Fruit fly (Drosophila melanogaster) whole organism, embryonic: ENCODE data around the gene Plod.

Source experiments
- Antp ChIP-seq: fragments of 200-800 bp; sonication (Bioruptor generic); optimal IDR thresholded peaks from 3 replicates; lab custom pipeline; 2016; ENCODE audit warnings: missing biosample characterization, missing genetic modification characterization
- BEAF-32 ChIP-seq: fragments of 200-800 bp; sonication (Bioruptor generic); optimal IDR thresholded peaks from 3 replicates; lab custom pipeline; 2017; ENCODE audit warnings: missing biosample characterization, missing genetic modification characterization, mild to moderate bottlenecking, moderate library complexity, missing genetic modification reagents
- CG11723 ChIP-seq: fragments of 200-800 bp; sonication (Bioruptor generic); optimal IDR thresholded peaks from 2 replicates; lab custom pipeline; 2017; ENCODE audit warnings: missing biosample characterization, mild to moderate bottlenecking, missing genetic modification characterization
- CG12219 ChIP-seq: fragments of 200-800 bp; sonication (Bioruptor generic); optimal IDR thresholded peaks from 3 replicates; lab custom pipeline; 2018; ENCODE audit warnings: missing biosample characterization, mild to moderate bottlenecking, missing genetic modification characterization
- CG12659 ChIP-seq: fragments of 200-800 bp; sonication (Bioruptor generic); optimal IDR thresholded peaks from 3 replicates; lab custom pipeline; 2017; ENCODE audit warnings: mild to moderate bottlenecking, missing biosample characterization, missing genetic modification reagents, missing genetic modification characterization
- CG13287 ChIP-seq: fragments of 200-800 bp; sonication (Bioruptor generic); IDR thresholded peaks from 2 replicates; pipeline ENCODE4 v1.3.6; 2022; ENCODE audit warnings: missing biosample characterization, missing genetic modification characterization; ENCODE audit not compliant: partially characterized antibody
- CG15269 ChIP-seq: fragments of 200-800 bp; sonication (Bioruptor generic); optimal IDR thresholded peaks from 2 replicates; lab custom pipeline; 2018; ENCODE audit warnings: missing biosample characterization, mild to moderate bottlenecking, missing genetic modification characterization, moderate library complexity
- CG15696 ChIP-seq: fragments of 200-800 bp; sonication (Bioruptor generic); optimal IDR thresholded peaks from 2 replicates; lab custom pipeline; 2019; ENCODE audit warnings: missing biosample characterization, mild to moderate bottlenecking, missing genetic modification characterization, moderate library complexity
- CG17802 ChIP-seq: fragments of 200-800 bp; sonication (Bioruptor generic); optimal IDR thresholded peaks from 2 replicates; lab custom pipeline; 2018; ENCODE audit warnings: missing biosample characterization, mild to moderate bottlenecking, missing genetic modification characterization, moderate library complexity
- CG3838 ChIP-seq: fragments of 200-800 bp; sonication (Bioruptor generic); optimal IDR thresholded peaks from 3 replicates; lab custom pipeline; 2016; ENCODE audit warnings: missing biosample characterization, missing genetic modification characterization
- CG4730 ChIP-seq: fragments of 200-800 bp; sonication (Bioruptor generic); IDR thresholded peaks from 2 replicates; pipeline ENCODE4 v1.3.6; 2022; ENCODE audit warnings: missing biosample characterization, missing genetic modification characterization
- CG5180 ChIP-seq: fragments of 200-800 bp; sonication (Bioruptor generic); optimal IDR thresholded peaks from 3 replicates; lab custom pipeline; 2017; ENCODE audit warnings: missing biosample characterization, missing genetic modification characterization, mild to moderate bottlenecking, moderate library complexity, missing genetic modification reagents
- CG6654 ChIP-seq: fragments of 200-800 bp; sonication (Bioruptor generic); optimal IDR thresholded peaks from 2 replicates; lab custom pipeline; 2017; ENCODE audit warnings: missing biosample characterization, mild to moderate bottlenecking, missing genetic modification characterization
- CG7357 ChIP-seq: fragments of 200-800 bp; sonication (Bioruptor generic); IDR thresholded peaks from 3 replicates; pipeline ENCODE4 v1.3.6; 2022; ENCODE audit warnings: missing biosample characterization, missing genetic modification characterization
- CG7372 ChIP-seq: fragments of 200-800 bp; sonication (Bioruptor generic); IDR thresholded peaks from 2 replicates; pipeline ENCODE4 v1.3.6; 2022; ENCODE audit warnings: missing biosample characterization, missing genetic modification characterization
- CG7745 ChIP-seq: fragments of 200-800 bp; sonication (Bioruptor generic); optimal IDR thresholded peaks from 2 replicates; lab custom pipeline; 2018; ENCODE audit warnings: missing biosample characterization, mild to moderate bottlenecking, missing genetic modification characterization, moderate library complexity
- CG7963 ChIP-seq: fragments of 200-800 bp; sonication (Bioruptor generic); IDR thresholded peaks from 3 replicates; pipeline ENCODE4 v1.3.6; 2022; ENCODE audit warnings: missing biosample characterization, missing genetic modification characterization; ENCODE audit not compliant: partially characterized antibody
- CG8478 ChIP-seq: fragments of >200 bp; optimal IDR thresholded peaks from 2 replicates; lab custom pipeline; 2018
- CG8924 ChIP-seq: fragments of 200-800 bp; optimal IDR thresholded peaks from 3 replicates; lab custom pipeline; 2019; ENCODE audit warnings: missing biosample characterization, mild to moderate bottlenecking, missing genetic modification characterization, moderate library complexity
- CG9609 ChIP-seq: fragments of 200-800 bp; sonication (Bioruptor generic); optimal IDR thresholded peaks from 3 replicates; lab custom pipeline; 2016; ENCODE audit warnings: missing biosample characterization, missing genetic modification characterization
- CG9797 ChIP-seq: fragments of 200-800 bp; sonication (Bioruptor generic); optimal IDR thresholded peaks from 3 replicates; lab custom pipeline; 2018; ENCODE audit warnings: missing biosample characterization, mild to moderate bottlenecking, missing genetic modification characterization
- Dek ChIP-seq: fragments of 200-800 bp; sonication (Bioruptor generic); optimal IDR thresholded peaks from 3 replicates; lab custom pipeline; 2019; ENCODE audit warnings: missing biosample characterization, mild to moderate bottlenecking, missing genetic modification characterization, moderate library complexity
- Fer1 ChIP-seq: fragments of 200-800 bp; sonication (Bioruptor generic); optimal IDR thresholded peaks from 2 replicates; lab custom pipeline; 2017; ENCODE audit warnings: missing biosample characterization, mild to moderate bottlenecking, missing genetic modification characterization
- Hr78 ChIP-seq, 2 experiments: fragments of 200-800 bp in 1 of 2; fragments of >200 bp in 1 of 2; sonication (Bioruptor generic) in 1 of 2; optimal IDR thresholded peaks; 2 replicates each; lab custom pipeline; 2017 to 2019; ENCODE audit warnings: missing biosample characterization in 2 of 2, missing genetic modification characterization in 2 of 2, mild to moderate bottlenecking in 1 of 2, moderate library complexity in 1 of 2
- Lim3 ChIP-seq: fragments of 200-800 bp; sonication (Bioruptor generic); IDR thresholded peaks from 2 replicates; pipeline ENCODE4 v1.3.6; 2022; ENCODE audit warnings: missing biosample characterization, missing genetic modification characterization
- Oli ChIP-seq: fragments of 200-800 bp; sonication (Bioruptor generic); optimal IDR thresholded peaks from 2 replicates; lab custom pipeline; 2018; ENCODE audit warnings: missing biosample characterization, mild to moderate bottlenecking, missing genetic modification characterization, moderate library complexity
- Scr ChIP-seq: fragments of 200-800 bp; sonication (Bioruptor generic); IDR thresholded peaks from 2 replicates; pipeline ENCODE4 v1.3.6; 2022; ENCODE audit warnings: missing biosample characterization, missing genetic modification characterization; ENCODE audit not compliant: partially characterized antibody
- Sry-β ChIP-seq: fragments of 200-800 bp; sonication (Bioruptor generic); optimal IDR thresholded peaks from 2 replicates; lab custom pipeline; 2018; ENCODE audit warnings: missing biosample characterization, mild to moderate bottlenecking, missing genetic modification characterization, moderate library complexity
- ase ChIP-seq: fragments of 200-800 bp; sonication (Bioruptor generic); IDR thresholded peaks from 3 replicates; pipeline ENCODE4 v1.3.6; 2022; ENCODE audit warnings: missing biosample characterization, missing genetic modification characterization
- bsh ChIP-seq, 2 experiments: fragments of 200-800 bp; sonication (Bioruptor generic); optimal IDR thresholded peaks; 2 replicates each; lab custom pipeline; 2017 to 2018; ENCODE audit warnings: mild to moderate bottlenecking in 2 of 2, missing biosample characterization in 2 of 2, missing genetic modification characterization in 2 of 2, moderate library complexity in 1 of 2
- da ChIP-seq: fragments of 200-800 bp; sonication (Bioruptor generic); optimal IDR thresholded peaks from 2 replicates; lab custom pipeline; 2016; ENCODE audit warnings: missing biosample characterization, missing genetic modification characterization
- ewg ChIP-seq: fragments of 200-800 bp; sonication (Bioruptor generic); optimal IDR thresholded peaks from 3 replicates; lab custom pipeline; 2017; ENCODE audit warnings: mild to moderate bottlenecking, missing biosample characterization, missing genetic modification reagents, missing genetic modification characterization
- gem ChIP-seq: fragments of 200-800 bp; sonication (Bioruptor generic); optimal IDR thresholded peaks from 2 replicates; lab custom pipeline; 2019; ENCODE audit warnings: missing biosample characterization, mild to moderate bottlenecking, missing genetic modification characterization, moderate library complexity
- ken ChIP-seq: fragments of 200-800 bp; sonication (Bioruptor generic); IDR thresholded peaks from 3 replicates; pipeline ENCODE4 v1.3.6; 2022; ENCODE audit warnings: missing biosample characterization, missing genetic modification characterization
- lola ChIP-seq, 3 experiments: fragments of >200 bp in 2 of 3; fragments of 200-800 bp in 1 of 3; sonication (Bioruptor generic) in 1 of 3; optimal IDR thresholded peaks; 2 replicates each; lab custom pipeline; 2017 to 2019; ENCODE audit warnings: missing biosample characterization in 3 of 3, missing genetic modification characterization in 3 of 3, mild to moderate bottlenecking in 1 of 3, moderate library complexity in 1 of 3
- maf-S ChIP-seq: fragments of 200-800 bp; sonication (Bioruptor generic); optimal IDR thresholded peaks from 2 replicates; lab custom pipeline; 2016; ENCODE audit warnings: missing biosample characterization, missing genetic modification characterization
- nau ChIP-seq: fragments of 200-800 bp; sonication (Bioruptor generic); optimal IDR thresholded peaks from 3 replicates; lab custom pipeline; 2017; ENCODE audit warnings: missing biosample characterization, mild to moderate bottlenecking, missing genetic modification characterization, missing genetic modification reagents
- nerfin-2 ChIP-seq: fragments of 200-800 bp; sonication (Bioruptor generic); IDR thresholded peaks from 2 replicates; pipeline ENCODE4 v1.3.6; 2022; ENCODE audit warnings: missing biosample characterization, missing genetic modification characterization; ENCODE audit not compliant: partially characterized antibody
- prd ChIP-seq, 3 experiments: fragments of >200 bp in 2 of 3; fragments of 200-800 bp in 1 of 3; sonication (Bioruptor generic) in 1 of 3; optimal IDR thresholded peaks in 2 of 3; IDR thresholded peaks in 1 of 3; 2 replicates in 2 of 3; 3 replicates in 1 of 3; pipeline versions ENCODE4 v1.3.6 to Lab custom; 2017 to 2022; ENCODE audit warnings: missing biosample characterization in 1 of 3, missing genetic modification characterization in 1 of 3
- sc ChIP-seq, 3 experiments: fragments of >200 bp in 2 of 3; fragments of 200-800 bp in 1 of 3; sonication (Bioruptor generic) in 1 of 3; optimal IDR thresholded peaks; 2 replicates in 2 of 3; 3 replicates in 1 of 3; lab custom pipeline; 2017; ENCODE audit warnings: mild to moderate bottlenecking in 1 of 3, missing biosample characterization in 1 of 3, missing genetic modification characterization in 1 of 3, missing genetic modification reagents in 1 of 3
- schlank ChIP-seq: fragments of 200-800 bp; sonication (Bioruptor generic); optimal IDR thresholded peaks from 2 replicates; lab custom pipeline; 2018; ENCODE audit warnings: missing biosample characterization, mild to moderate bottlenecking, missing genetic modification characterization
- sna ChIP-seq: fragments of 200-800 bp; sonication (Bioruptor generic); IDR thresholded peaks from 2 replicates; pipeline ENCODE4 v1.3.6; 2022; ENCODE audit warnings: missing biosample characterization, missing genetic modification characterization; ENCODE audit not compliant: partially characterized antibody
- sqz ChIP-seq: fragments of 200-800 bp; sonication (Bioruptor generic); optimal IDR thresholded peaks from 3 replicates; lab custom pipeline; 2018; ENCODE audit warnings: missing biosample characterization, mild to moderate bottlenecking, missing genetic modification characterization
- tup ChIP-seq: fragments of 200-800 bp; sonication (Bioruptor generic); optimal IDR thresholded peaks from 2 replicates; lab custom pipeline; 2016; ENCODE audit warnings: missing biosample characterization, mild to moderate bottlenecking, missing genetic modification characterization, moderate library complexity
- usp ChIP-seq: fragments of >200 bp; optimal IDR thresholded peaks from 2 replicates; lab custom pipeline; 2017; ENCODE audit warnings: missing biosample characterization, missing genetic modification characterization
- z ChIP-seq: fragments of 200-800 bp; sonication (Bioruptor generic); IDR thresholded peaks from 3 replicates; pipeline ENCODE4 v1.3.6; 2022; ENCODE audit warnings: missing biosample characterization, missing genetic modification characterization

The Plod gene

DNA sequence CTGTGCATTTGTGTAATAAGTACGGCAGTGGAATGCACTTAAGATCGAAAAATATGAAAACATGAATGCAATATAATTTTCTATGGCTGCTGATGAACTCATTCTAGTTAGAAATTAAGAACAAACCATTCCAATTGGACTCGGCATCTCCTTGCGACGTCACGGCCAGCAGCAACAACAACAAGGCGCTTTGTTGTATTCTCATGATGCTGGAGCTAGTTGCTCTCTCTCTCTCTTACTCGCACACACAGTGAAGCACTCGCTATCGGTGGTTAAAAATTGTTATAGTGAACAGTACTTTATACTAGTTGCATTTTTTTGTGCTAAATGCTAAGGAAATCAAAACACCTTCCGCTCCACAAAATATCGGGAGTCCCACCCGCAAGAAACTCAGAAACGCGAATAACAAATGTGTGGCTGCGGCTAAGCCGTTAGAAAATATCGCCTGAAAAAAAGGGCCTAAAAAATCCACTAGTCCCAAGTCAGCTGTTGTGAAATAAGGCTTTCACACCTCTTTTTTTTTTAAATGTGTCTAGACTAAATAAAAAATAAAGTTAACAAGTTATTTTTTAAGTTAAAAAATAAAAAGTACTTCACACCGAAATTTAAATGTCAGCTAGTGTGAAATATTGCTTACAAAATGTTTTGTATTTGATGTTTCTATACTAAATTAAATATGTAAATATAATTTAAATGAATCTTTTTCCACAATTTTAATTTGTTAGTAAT, at the start of gene Plod (continued):
- TF ChIP-seq nau (GFP tag; lab: Kevin White, UChicago): no peak
- peak; percentile 30 for TF ChIP-seq Fer1 (GFP tag; lab: Kevin White, UChicago)
- TF ChIP-seq CG4730 (GFP tag; lab: Robert Waterston, UW): no peak
- TF ChIP-seq ken (GFP tag; lab: Robert Waterston, UW): no peak
- no peak for TF ChIP-seq CG7372
- no peak; the same call in none of the 2 replicates for TF ChIP-seq CG13287 (GFP tag; lab: Robert Waterston, UW)
- TF ChIP-seq sna (GFP tag; lab: Robert Waterston, UW): no peak
- TF ChIP-seq CG7963 (GFP tag; lab: Robert Waterston, UW): peak; percentile 17; the same call in 1 of the 3 replicates
- peak; percentile 83 for TF ChIP-seq CG17802 (tag; lab: Kevin White, UChicago)
- peak; percentile 73 for TF ChIP-seq gem (tag; lab: Kevin White, UChicago)
- TF ChIP-seq Antp (GFP tag; lab: Kevin White, UChicago): peak; percentile 1
- TF ChIP-seq usp (GFP tag; lab: Kevin White, UChicago): no peak
- TF ChIP-seq CG7745 (tag; lab: Kevin White, UChicago): no peak
- TF ChIP-seq nerfin-2 (GFP tag; lab: Robert Waterston, UW): no peak
- TF ChIP-seq CG9609 (GFP tag; lab: Kevin White, UChicago): no peak
- no peak for TF ChIP-seq Hr78 (GFP tag; optimal IDR thresholded peaks at IDR 0.05; lab: Kevin White, UChicago)
- TF ChIP-seq CG7357 (GFP tag; lab: Robert Waterston, UW): peak; percentile 94
- peak; percentile 56 for TF ChIP-seq BEAF-32
- TF ChIP-seq da (GFP tag; lab: Kevin White, UChicago): no peak
- peak in 1 of 2 experiments; percentile 65 for TF ChIP-seq bsh (GFP tag; optimal IDR thresholded peaks at IDR 0.05; lab: Kevin White, UChicago)
- no peak for TF ChIP-seq CG12219 (GFP tag; lab: Kevin White, UChicago)
- TF ChIP-seq sc (optimal IDR thresholded peaks at IDR 0.05; lab: Kevin White, UChicago): no peak
- no peak for TF ChIP-seq sc (GFP tag; optimal IDR thresholded peaks at IDR 0.05; lab: Kevin White, UChicago)
- TF ChIP-seq CG5180 (GFP tag; lab: Kevin White, UChicago): peak; percentile 41
- no peak for TF ChIP-seq Lim3 (GFP tag; lab: Robert Waterston, UW)
- peak; percentile 40 for TF ChIP-seq CG8924 (tag; lab: Kevin White, UChicago)
- TF ChIP-seq prd (optimal IDR thresholded peaks at IDR 0.05; lab: Kevin White, UChicago): no peak
- peak; percentile 55 for TF ChIP-seq prd (GFP tag; IDR thresholded peaks at IDR 0.05; lab: Robert Waterston, UW)
- peak; percentile 0 for TF ChIP-seq Oli (tag; lab: Kevin White, UChicago)
- no peak for TF ChIP-seq maf-S
- peak; percentile 21 for TF ChIP-seq schlank (tag; lab: Kevin White, UChicago)
- TF ChIP-seq CG6654 (GFP tag; lab: Kevin White, UChicago): no peak
- TF ChIP-seq CG8478 (lab: Kevin White, UChicago): no peak
- no peak for TF ChIP-seq ase (GFP tag; lab: Robert Waterston, UW)
- no peak for TF ChIP-seq tup (GFP tag; lab: Kevin White, UChicago)
- no peak for TF ChIP-seq Sry-β (GFP tag; lab: Kevin White, UChicago)
- peak; percentile 75 for TF ChIP-seq CG12659
- TF ChIP-seq sqz (GFP tag; lab: Kevin White, UChicago): peak; percentile 55
- no peak for TF ChIP-seq z (GFP tag; lab: Robert Waterston, UW)
- peak; percentile 77 for TF ChIP-seq Dek (tag; lab: Kevin White, UChicago)
- TF ChIP-seq ewg (GFP tag; lab: Kevin White, UChicago): peak; percentile 18
- peak; percentile 37; the same call in 1 of the 2 replicates for TF ChIP-seq Scr
- peak; percentile 55 for TF ChIP-seq CG15269
- TF ChIP-seq CG3838: no peak
- TF ChIP-seq CG11723 (GFP tag; lab: Kevin White, UChicago): no peak
- TF ChIP-seq lola (GFP tag; optimal IDR thresholded peaks at IDR 0.05; lab: Kevin White, UChicago): peak in 2 of 3 experiments; percentile 40 to 96
- TF ChIP-seq CG15696 (tag; lab: Kevin White, UChicago): peak; percentile 25
- TF ChIP-seq CG9797: peak; percentile 78
